Worm (Caenorhabditis elegans): ENCODE measurements around the gene T09F5.20.

T09F5.20 gene

DNA sequence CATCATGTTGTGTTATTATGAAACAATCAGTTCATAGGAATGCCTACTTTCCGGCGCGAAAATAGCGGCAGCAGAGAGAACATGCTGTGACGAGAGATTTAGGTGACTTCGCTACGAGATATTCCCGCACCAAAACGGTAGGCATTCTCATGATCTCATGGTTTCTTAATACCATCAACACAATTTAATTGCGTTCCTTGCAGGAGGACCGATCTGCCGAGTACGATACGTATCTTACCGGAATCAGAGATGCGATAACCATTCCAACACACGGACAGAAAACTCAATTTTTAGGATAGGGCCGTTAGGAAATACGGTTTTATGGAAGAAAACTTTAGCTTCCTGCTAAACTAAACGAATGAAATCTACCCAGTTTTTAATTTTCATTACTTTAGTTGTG is 1.1 kb upstream of the T09F5.20 start, which contains the start of gene T09F5.1:
Gene T09F5.1, plus strand, starts transcription at position 301 of the 400 bp plus-strand sequence.
- TF ChIP-seq nhr-11 (tag; optimal IDR thresholded peaks at IDR 0.05) (no peak), blmp-1 (tag; optimal IDR thresholded peaks at IDR 0.05; ENCODE audit: insufficient read depth) (no peak), sma-3 (GFP tag; optimal IDR thresholded peaks at IDR 0.05) (no peak), elt-1 (tag; optimal IDR thresholded peaks at IDR 0.05) (no peak), mdl-1 (tag; optimal IDR thresholded peaks at IDR 0.05) (no peak), dmd-4 (tag; optimal IDR thresholded peaks at IDR 0.05) (no peak), nhr-10 (tag; optimal IDR thresholded peaks at IDR 0.05) (no peak), ztf-11 (tag; optimal IDR thresholded peaks at IDR 0.05) (no peak), lin-11 (tag; optimal IDR thresholded peaks at IDR 0.05) (no peak), nhr-77 (tag; optimal IDR thresholded peaks at IDR 0.05) (no peak), F13H6.1 (tag; optimal IDR thresholded peaks at IDR 0.05) (no peak), mab-5 (tag; optimal IDR thresholded peaks at IDR 0.05) (no peak), crh-2 (tag; optimal IDR thresholded peaks at IDR 0.05) (no peak)

DNA sequence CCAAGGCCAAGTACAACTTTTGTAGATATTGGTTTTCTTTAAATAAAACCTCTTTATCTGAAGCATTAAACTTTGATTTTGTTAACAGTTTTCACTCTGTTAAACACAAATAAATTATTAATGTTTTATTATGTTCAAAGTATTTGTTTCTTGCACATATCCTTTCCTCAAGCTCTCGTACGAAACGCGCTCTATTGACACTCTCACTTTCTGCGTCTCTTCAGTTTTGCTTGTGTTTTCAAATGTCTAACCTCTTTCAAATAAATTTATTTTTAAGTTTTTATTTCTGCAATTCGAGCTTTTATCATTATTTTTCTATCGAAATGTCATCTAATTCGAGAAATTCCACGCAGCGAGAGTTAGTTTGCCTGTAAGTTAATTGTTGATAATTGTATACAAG is 3.9 kb downstream of the T09F5.20 start, which contains the start of gene K08F9.4:
Gene K08F9.4, plus strand, starts transcription at position 222 of the 400 bp plus-strand sequence.
- TF ChIP-seq ceh-16 (tag; optimal IDR thresholded peaks at IDR 0.05): no peak
- TF ChIP-seq lin-39 (tag; optimal IDR thresholded peaks at IDR 0.05): no peak
- TF ChIP-seq elt-3 (tag; optimal IDR thresholded peaks at IDR 0.05): no peak
- no peak for TF ChIP-seq ceh-82 (tag; optimal IDR thresholded peaks at IDR 0.05)
- no peak for TF ChIP-seq mab-5 (tag; optimal IDR thresholded peaks at IDR 0.05)
- TF ChIP-seq egl-27 (tag; optimal IDR thresholded peaks at IDR 0.05): no peak
- TF ChIP-seq ztf-11 (tag; optimal IDR thresholded peaks at IDR 0.05): no peak
- no peak for TF ChIP-seq aly-2 (tag; optimal IDR thresholded peaks at IDR 0.05)
- TF ChIP-seq mdl-1 (tag; optimal IDR thresholded peaks at IDR 0.05): no peak
- peak; percentile 84 for TF ChIP-seq unc-55 (GFP tag; optimal IDR thresholded peaks at IDR 0.05)
- TF ChIP-seq nhr-6 (tag; optimal IDR thresholded peaks at IDR 0.05): no peak
- TF ChIP-seq nhr-11 (tag; optimal IDR thresholded peaks at IDR 0.05): no peak
- TF ChIP-seq ama-1 (optimal IDR thresholded peaks at IDR 0.05): no peak
- peak; percentile 68 for TF ChIP-seq nhr-25 (tag; optimal IDR thresholded peaks at IDR 0.05)
- TF ChIP-seq alr-1 (tag; optimal IDR thresholded peaks at IDR 0.05): no peak
- TF ChIP-seq mbf-1 (tag; optimal IDR thresholded peaks at IDR 0.05): no peak
- TF ChIP-seq skn-1 (tag; optimal IDR thresholded peaks at IDR 0.05): no peak
- TF ChIP-seq sma-9 (GFP tag; optimal IDR thresholded peaks at IDR 0.05): peak; percentile 46
- TF ChIP-seq sma-9 (tag; optimal IDR thresholded peaks at IDR 0.05): no peak
- TF ChIP-seq nhr-237 (tag; optimal IDR thresholded peaks at IDR 0.05): no peak
- no peak for TF ChIP-seq nhr-10 (tag; optimal IDR thresholded peaks at IDR 0.05)
- TF ChIP-seq nhr-77 (tag; optimal IDR thresholded peaks at IDR 0.05): no peak
- no peak for TF ChIP-seq F13H6.1 (tag; optimal IDR thresholded peaks at IDR 0.05)
- no peak for TF ChIP-seq nhr-23 (tag; optimal IDR thresholded peaks at IDR 0.05)
- no peak for TF ChIP-seq ZK546.5 (tag; optimal IDR thresholded peaks at IDR 0.05)
- peak; percentile 2 for TF ChIP-seq sem-4 (tag; optimal IDR thresholded peaks at IDR 0.05)
- peak; percentile 47 for TF ChIP-seq fos-1 (tag; optimal IDR thresholded peaks at IDR 0.05)
- peak; percentile 48 for TF ChIP-seq crh-2 (tag; optimal IDR thresholded peaks at IDR 0.05)
- TF ChIP-seq unc-62 (GFP tag; optimal IDR thresholded peaks at IDR 0.05): no peak
- peak; percentile 26 for TF ChIP-seq nhr-21 (tag; optimal IDR thresholded peaks at IDR 0.05)
- TF ChIP-seq lsy-2 (tag; optimal IDR thresholded peaks at IDR 0.05): no peak
- TF ChIP-seq zag-1 (tag; optimal IDR thresholded peaks at IDR 0.05): no peak
- TF ChIP-seq sma-3 (GFP tag; optimal IDR thresholded peaks at IDR 0.05): peak; percentile 68
- no peak for TF ChIP-seq peb-1 (tag; optimal IDR thresholded peaks at IDR 0.05)
- no peak for TF ChIP-seq R02D3.7 (tag; optimal IDR thresholded peaks at IDR 0.05)
- peak; percentile 78 for TF ChIP-seq C34F6.9 (tag; optimal IDR thresholded peaks at IDR 0.05)
- no peak for TF ChIP-seq ztf-1 (GFP tag; conservative IDR thresholded peaks at IDR 0.05)
- TF ChIP-seq Y55F3AM.14 (GFP tag; optimal IDR thresholded peaks at IDR 0.05): no peak
- TF ChIP-seq lin-13 (GFP tag; optimal IDR thresholded peaks at IDR 0.05): peak; percentile 66
- TF ChIP-seq lin-11 (tag; optimal IDR thresholded peaks at IDR 0.05): no peak
- no peak for TF ChIP-seq snpc-4 (tag; optimal IDR thresholded peaks at IDR 0.05)
- no peak for TF ChIP-seq ztf-4 (tag; optimal IDR thresholded peaks at IDR 0.05)
- TF ChIP-seq gmeb-1 (tag; optimal IDR thresholded peaks at IDR 0.05): peak; percentile 72
- no peak for TF ChIP-seq nhr-12 (tag; optimal IDR thresholded peaks at IDR 0.05)
- TF ChIP-seq unc-39 (tag; optimal IDR thresholded peaks at IDR 0.05): no peak
- TF ChIP-seq elt-1 (tag; optimal IDR thresholded peaks at IDR 0.05): no peak
- peak; percentile 100 for TF ChIP-seq blmp-1 (tag; optimal IDR thresholded peaks at IDR 0.05; ENCODE audit: insufficient read depth)
- no peak for TF ChIP-seq dmd-4 (tag; optimal IDR thresholded peaks at IDR 0.05)
- TF ChIP-seq nhr-129 (tag; optimal IDR thresholded peaks at IDR 0.05): peak; percentile 48

All from whole organism, L2 larva.